Worm (Caenorhabditis elegans): ENCODE data around the gene B0286.1.

B0286.1 gene

ce11 chrII:4376295-4377172 is 1.8 kb upstream of the B0286.1 start, which contains the start of gene ntl-2 (continued):
- TF ChIP-seq snu-23 (GFP tag; optimal IDR thresholded peaks at IDR 0.05), result peak; percentile 93
- TF ChIP-seq lin-14 (GFP tag; optimal IDR thresholded peaks at IDR 0.05), result peak; percentile 100
- TF ChIP-seq unc-130 (tag; optimal IDR thresholded peaks at IDR 0.05), result peak; percentile 88
- peak; percentile 94 for TF ChIP-seq isw-1 (GFP tag; IDR thresholded peaks at IDR 0.05)
- TF ChIP-seq mab-9 (GFP tag; IDR thresholded peaks at IDR 0.05), result peak; percentile 90
- peak; percentile 82 for TF ChIP-seq ceh-88 (GFP tag; IDR thresholded peaks at IDR 0.05)
- peak; percentile 95 for TF ChIP-seq lin-15B (tag; optimal IDR thresholded peaks at IDR 0.05)
- TF ChIP-seq ces-1 (GFP tag; optimal IDR thresholded peaks at IDR 0.05), result no peak
- TF ChIP-seq lsy-2 (tag; optimal IDR thresholded peaks at IDR 0.05), result peak; percentile 99
- peak; percentile 94 for TF ChIP-seq ceh-63 (GFP tag; optimal IDR thresholded peaks at IDR 0.05)
- TF ChIP-seq egl-27 (tag; optimal IDR thresholded peaks at IDR 0.05), result peak; percentile 48 to 82
- TF ChIP-seq aha-1 (tag; optimal IDR thresholded peaks at IDR 0.05), result peak; percentile 70
- peak; percentile 89 to 94 for TF ChIP-seq efl-1 (optimal IDR thresholded peaks at IDR 0.05)
- peak; percentile 76 to 98 for TF ChIP-seq efl-1 (GFP tag; optimal IDR thresholded peaks at IDR 0.05 in 1 of 2)

ce11 chrII:4383306-4383705 is 5.0 kb downstream of the B0286.1 start, which contains the start of gene fkh-6:
TSS of gene fkh-6 (minus strand) at chrII:4383406.
- TF ChIP-seq pqm-1 (tag; optimal IDR thresholded peaks at IDR 0.05), result no peak
- TF ChIP-seq unc-86 (tag; optimal IDR thresholded peaks at IDR 0.05), result no peak
- TF ChIP-seq egl-13 (tag; optimal IDR thresholded peaks at IDR 0.05), result no peak
- no peak for TF ChIP-seq ets-5 (GFP tag; IDR thresholded peaks at IDR 0.05)
- TF ChIP-seq hlh-17 (GFP tag; optimal IDR thresholded peaks at IDR 0.05; ENCODE audit: borderline replicate concordance), result no peak
- no peak for TF ChIP-seq nhr-84 (tag; optimal IDR thresholded peaks at IDR 0.05)
- TF ChIP-seq vab-15 (tag; optimal IDR thresholded peaks at IDR 0.05), result no peak
- TF ChIP-seq F16B12.6 (tag; optimal IDR thresholded peaks at IDR 0.05), result no peak
- TF ChIP-seq elt-3 (tag; optimal IDR thresholded peaks at IDR 0.05), result no peak
- TF ChIP-seq lin-15B (tag; optimal IDR thresholded peaks at IDR 0.05), result no peak
- no peak for TF ChIP-seq grh-1 (GFP tag; IDR thresholded peaks at IDR 0.05)
- no peak for TF ChIP-seq lin-14 (GFP tag; optimal IDR thresholded peaks at IDR 0.05)
- no peak for TF ChIP-seq tbx-2 (tag; optimal IDR thresholded peaks at IDR 0.05)
- no peak for TF ChIP-seq mef-2 (tag; optimal IDR thresholded peaks at IDR 0.05)
- TF ChIP-seq fos-1 (tag; optimal IDR thresholded peaks at IDR 0.05), result no peak
- TF ChIP-seq sptf-1 (tag; optimal IDR thresholded peaks at IDR 0.05), result no peak
- TF ChIP-seq sox-4 (tag; optimal IDR thresholded peaks at IDR 0.05), result no peak
- TF ChIP-seq unc-30 (tag; optimal IDR thresholded peaks at IDR 0.05), result no peak
- no peak for TF ChIP-seq lin-39 (tag; optimal IDR thresholded peaks at IDR 0.05)
- TF ChIP-seq blmp-1 (tag; optimal IDR thresholded peaks at IDR 0.05), result no peak

- TF ChIP-seq F16B12.6 (tag; optimal IDR thresholded peaks at IDR 0.05) (no peak), sptf-1 (tag; optimal IDR thresholded peaks at IDR 0.05) (no peak), fos-1 (tag; optimal IDR thresholded peaks at IDR 0.05) (no peak), nhr-71 (tag; optimal IDR thresholded peaks at IDR 0.05) (peak; percentile 39), ceh-8 (GFP tag; optimal IDR thresholded peaks at IDR 0.05) (no peak), unc-86 (tag; optimal IDR thresholded peaks at IDR 0.05) (no peak), dsc-1 (tag; optimal IDR thresholded peaks at IDR 0.05) (no peak), fkh-4 (tag; optimal IDR thresholded peaks at IDR 0.05; ENCODE audit: borderline replicate concordance) (no peak), mef-2 (tag; optimal IDR thresholded peaks at IDR 0.05) (no peak), zip-4 (GFP tag; optimal IDR thresholded peaks at IDR 0.05) (no peak), elt-3 (tag; optimal IDR thresholded peaks at IDR 0.05) (peak in 5 of 6 experiments; percentile 5 to 90 (median 76)), lin-35 (GFP tag; optimal IDR thresholded peaks at IDR 0.05) (peak in 1 of 2 experiments; percentile 5), xbp-1 (tag; optimal IDR thresholded peaks at IDR 0.05) (no peak), nhr-85 (tag) (peak; percentile 86), nhr-28 (tag; optimal IDR thresholded peaks at IDR 0.05) (no peak), nhr-237 (tag; optimal IDR thresholded peaks at IDR 0.05) (no peak), ama-1 (optimal IDR thresholded peaks at IDR 0.05) (no peak), swsn-7 (tag; optimal IDR thresholded peaks at IDR 0.05) (no peak), isw-1 (GFP tag; IDR thresholded peaks at IDR 0.05) (no peak), lin-14 (GFP tag; optimal IDR thresholded peaks at IDR 0.05) (peak; percentile 52), nhr-20 (tag; optimal IDR thresholded peaks at IDR 0.05) (peak; percentile 26), unc-98 (GFP tag; IDR thresholded peaks at IDR 0.05) (no peak), nhr-76 (tag; optimal IDR thresholded peaks at IDR 0.05) (no peak), hpl-2 (GFP tag; optimal IDR thresholded peaks at IDR 0.05) (no peak), C34B4.2 (tag; optimal IDR thresholded peaks at IDR 0.05) (no peak)
Measured at ce11 chrII:4391072-4391471, 12.8 kb downstream of the B0286.1 start.
